Worm (Caenorhabditis elegans) whole organism, young adult: ENCODE measurements around the gene C35A5.10.

Source experiments
- D2030.7 ChIP-seq: fragments of 200-800 bp; sonication (Bioruptor generic); IDR thresholded peaks from 2 replicates; pipeline ENCODE4 v1.3.6; 2022; ENCODE audit warnings: missing genetic modification reagents, missing genetic modification characterization, missing compliant biosample characterization
- bed-1 ChIP-seq: fragments of 200-800 bp; sonication (Bioruptor generic); IDR thresholded peaks from 2 replicates; pipeline ENCODE4 v1.3.6; 2022; ENCODE audit warnings: missing genetic modification reagents, missing genetic modification characterization, missing compliant biosample characterization

ce11 chrV:10528500-10528899, 24.5 kb downstream of the C35A5.10 start, which contains the start of gene F25D1.3:
- TF ChIP-seq D2030.7 (GFP tag; lab: Robert Waterston, UW) (no peak), bed-1 (GFP tag; lab: Robert Waterston, UW) (no peak)
